Fruit fly (Drosophila melanogaster): ENCODE results near the gene Nubp1.
A peak's percentile ranks its signal among the peaks of the same experiment; 100 is the strongest.

DNA sequence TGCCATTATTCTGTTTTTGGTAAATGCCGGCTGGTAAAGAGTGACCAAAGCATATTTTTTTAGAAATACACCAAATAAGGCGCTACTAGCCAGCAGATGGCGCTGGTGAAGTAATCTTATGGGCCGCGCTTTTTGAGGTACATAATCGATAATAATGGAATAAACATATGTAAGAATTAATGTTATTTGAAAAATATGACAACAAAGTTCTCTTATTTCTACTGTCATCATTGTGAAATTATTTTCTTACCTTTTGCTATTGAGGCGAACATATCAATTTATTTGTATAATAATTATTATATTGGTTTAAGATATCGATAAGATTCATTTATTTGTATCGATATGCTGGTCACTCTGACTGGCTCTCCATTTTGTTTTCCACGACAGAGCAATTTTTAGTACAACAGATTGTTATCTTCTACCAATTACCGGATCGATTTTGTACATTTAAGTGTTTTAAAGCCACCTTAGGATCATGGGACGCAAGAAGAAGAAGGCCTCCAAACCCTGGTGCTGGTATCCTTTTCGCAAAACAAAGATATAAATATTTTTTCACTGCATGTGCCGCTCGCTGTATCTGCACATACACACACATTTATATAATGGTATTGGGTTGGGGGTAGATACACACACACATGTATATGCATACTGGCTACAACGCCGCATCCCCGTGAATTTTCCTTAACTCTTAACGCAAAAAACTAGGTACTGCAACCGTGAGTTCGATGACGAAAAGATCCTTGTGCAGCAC is 10.9 kb downstream of the Nubp1 start, which contains the start of the genes LSm7 and BuGZ:
- TF ChIP-seq CG8478 (optimal IDR thresholded peaks at IDR 0.05) (no peak), CTCF (optimal IDR thresholded peaks at IDR 0.05) (peak; percentile 83 to 89)
